Worm (Caenorhabditis elegans) whole organism, mixed stage, embryonic: Measurements from ENCODE around the gene tsp-13.

ENCODE experiments used
- elt-3 ChIP-seq: fragments of 150-350 bp; optimal IDR thresholded peaks from 2 replicates; lab custom pipeline; 2014; ENCODE audit warnings: missing biosample characterization, missing genetic modification characterization
- lin-13 ChIP-seq: fragments of 150-350 bp; optimal IDR thresholded peaks from 2 replicates; lab custom pipeline; 2014; ENCODE audit warnings: missing biosample characterization, missing genetic modification characterization
- mab-5 ChIP-seq: fragments of 150-350 bp; optimal IDR thresholded peaks from 2 replicates; lab custom pipeline; 2014; ENCODE audit warnings: missing biosample characterization, missing genetic modification characterization
- mep-1 ChIP-seq: fragments of 150-350 bp; optimal IDR thresholded peaks from 2 replicates; lab custom pipeline; 2017; ENCODE audit warnings: missing biosample characterization, missing genetic modification reagents, missing genetic modification characterization, inconsistent platforms
- nhr-237 ChIP-seq: fragments of 150-350 bp; optimal IDR thresholded peaks from 2 replicates; lab custom pipeline; 2014; ENCODE audit warnings: missing biosample characterization, missing genetic modification characterization
- nhr-28 ChIP-seq: fragments of 150-350 bp; optimal IDR thresholded peaks from 2 replicates; lab custom pipeline; 2014; ENCODE audit warnings: missing biosample characterization, missing genetic modification characterization
- snpc-4 ChIP-seq: fragments of 150-350 bp; optimal IDR thresholded peaks from 2 replicates; lab custom pipeline; 2014; ENCODE audit warnings: missing biosample characterization, missing genetic modification characterization
- ztf-11 ChIP-seq: fragments of 150-350 bp; optimal IDR thresholded peaks from 2 replicates; lab custom pipeline; 2014; ENCODE audit warnings: missing biosample characterization, missing genetic modification characterization

DNA sequence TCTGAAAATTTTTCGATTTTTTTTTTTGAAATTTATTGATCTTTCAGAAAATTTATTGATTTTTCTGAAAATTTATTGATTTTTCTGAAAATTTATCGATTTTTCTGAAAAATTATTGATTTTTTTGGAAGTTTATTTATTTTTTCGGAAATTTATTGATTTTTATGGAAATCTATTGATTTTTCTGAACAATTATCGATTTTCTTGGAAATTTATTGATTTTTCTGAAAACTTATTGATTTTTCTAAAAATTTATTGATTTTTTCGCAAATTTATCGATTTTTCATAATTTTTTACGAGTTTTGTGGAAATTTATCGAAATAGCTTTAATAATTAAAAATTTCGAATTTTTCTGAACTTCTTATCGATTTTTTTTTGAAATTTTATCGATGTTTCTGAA lies 46.8 kb upstream of the tsp-13 start:
- TF ChIP-seq lin-13 (tag; lab: Kevin White, UChicago) (no peak), snpc-4 (tag; lab: Kevin White, UChicago) (no peak), elt-3 (no peak), nhr-28 (tag; lab: Kevin White, UChicago) (no peak), ztf-11 (tag; lab: Kevin White, UChicago) (no peak), mep-1 (tag; lab: Kevin White, UChicago) (no peak), nhr-237 (tag; lab: Kevin White, UChicago) (no peak), mab-5 (tag; lab: Kevin White, UChicago) (no peak)
